Worm (Caenorhabditis elegans): ENCODE results near the gene C30G7.3.

Gene C30G7.3

DNA sequence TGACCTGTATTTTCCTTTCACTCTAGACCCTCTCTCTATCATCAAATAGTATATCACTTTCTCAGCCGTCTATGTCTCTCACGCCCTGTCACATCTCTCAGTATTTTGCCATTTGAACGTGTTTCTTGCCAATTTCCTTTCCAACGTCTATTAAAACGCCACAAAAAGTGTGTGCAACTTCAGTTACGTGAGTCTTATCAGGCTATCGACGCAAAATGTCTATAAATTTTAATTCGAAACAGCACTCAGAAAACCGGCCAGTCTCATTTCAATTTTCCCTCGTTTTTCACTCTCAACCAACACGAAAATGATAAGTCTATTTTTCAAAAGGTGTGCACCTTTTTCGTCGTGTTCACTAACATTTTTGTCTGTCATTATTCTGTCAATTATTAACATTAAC, 49.9 kb downstream of the C30G7.3 start, which contains the start of gene mpst-3 (continued):
- peak; percentile 33 for TF ChIP-seq dve-1 (tag; optimal IDR thresholded peaks at IDR 0.05; ENCODE audit: insufficient read depth)
- TF ChIP-seq tag-97 (GFP tag; IDR thresholded peaks at IDR 0.05) = no peak
- TF ChIP-seq hmg-1.1 (GFP tag; IDR thresholded peaks at IDR 0.05) = no peak
- TF ChIP-seq dmd-6 (GFP tag; IDR thresholded peaks at IDR 0.05) = peak; percentile 83
- TF ChIP-seq daf-19 (GFP tag; conservative IDR thresholded peaks at IDR 0.05) = no peak
- peak; percentile 73 for TF ChIP-seq nhr-28 (tag; optimal IDR thresholded peaks at IDR 0.05)
- TF ChIP-seq R02D3.7 (tag; optimal IDR thresholded peaks at IDR 0.05) = no peak
- no peak for TF ChIP-seq nhr-25 (tag; optimal IDR thresholded peaks at IDR 0.05; ENCODE audit: borderline replicate concordance, insufficient read depth)
- TF ChIP-seq F26F4.8 (GFP tag; conservative IDR thresholded peaks at IDR 0.05) = no peak
- no peak for TF ChIP-seq aly-2 (tag; optimal IDR thresholded peaks at IDR 0.05)
- peak; percentile 39 for TF ChIP-seq mes-2 (tag; optimal IDR thresholded peaks at IDR 0.05; ENCODE audit: poor library complexity, severe bottlenecking)
- TF ChIP-seq snpc-4 (tag; optimal IDR thresholded peaks at IDR 0.05) = no peak
- peak; percentile 66 for TF ChIP-seq nhr-6 (tag; optimal IDR thresholded peaks at IDR 0.05)
- no peak for TF ChIP-seq gei-8 (GFP tag; optimal IDR thresholded peaks at IDR 0.05)
- no peak for TF ChIP-seq zip-2 (tag; optimal IDR thresholded peaks at IDR 0.05)

DNA sequence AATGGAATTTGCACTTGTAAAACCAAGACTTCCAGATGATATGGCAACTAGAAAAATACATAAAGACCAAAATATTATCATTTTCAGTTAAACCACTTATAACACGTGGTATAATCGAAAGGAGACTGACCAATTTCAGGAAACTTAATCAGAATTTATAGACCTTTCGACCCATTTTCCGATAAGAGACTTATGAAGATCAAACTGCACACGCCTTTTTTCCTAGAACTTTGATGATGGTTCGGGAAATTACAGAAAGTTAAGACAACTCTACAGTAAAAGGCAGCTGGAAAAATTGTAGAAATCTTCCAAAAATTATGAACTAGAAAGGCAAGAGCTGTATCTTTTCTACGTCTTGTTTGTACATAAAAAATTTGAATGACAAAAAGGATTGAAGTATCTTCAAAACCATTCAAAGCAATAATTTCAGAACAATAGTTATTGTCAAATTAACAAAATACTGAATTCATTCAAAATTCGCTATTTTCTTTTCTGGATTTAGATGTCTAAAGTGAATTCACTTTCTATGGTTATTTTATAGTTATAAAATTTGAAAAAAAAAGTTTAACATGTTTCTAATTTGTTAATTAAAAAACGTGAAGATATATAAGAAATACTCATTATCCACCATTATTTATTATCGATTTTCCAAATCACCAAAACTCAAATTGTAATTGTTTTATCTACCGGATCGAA, 52.0 kb downstream of the C30G7.3 start, which contains the start of the genes mpst-2 and H12D21.5:
mpst-2 (minus strand) TSS at position 101 of the 696 bp plus-strand sequence.
H12D21.5 (plus strand) TSS at position 646 of the 696 bp plus-strand sequence.
- TF ChIP-seq spr-3 (GFP tag; optimal IDR thresholded peaks at IDR 0.05) (no peak), zip-2 (tag; optimal IDR thresholded peaks at IDR 0.05) (no peak), fkh-10 (GFP tag; optimal IDR thresholded peaks at IDR 0.05) (no peak), mxl-3 (GFP tag; optimal IDR thresholded peaks at IDR 0.05) (no peak), egl-27 (tag; optimal IDR thresholded peaks at IDR 0.05) (no peak), lin-13 (GFP tag; optimal IDR thresholded peaks at IDR 0.05) (no peak), daf-12 (tag; optimal IDR thresholded peaks at IDR 0.05) (no peak), aha-1 (tag) (no peak), F10B5.3 (tag; optimal IDR thresholded peaks at IDR 0.05) (no peak), ama-1 (optimal IDR thresholded peaks at IDR 0.05) (no peak), vab-7 (GFP tag; IDR thresholded peaks at IDR 0.05) (no peak), arid-1 (GFP tag; conservative IDR thresholded peaks at IDR 0.05) (no peak)

Data from whole organism, L4 larva.